Worm (Caenorhabditis elegans): ENCODE results near the gene Y70C5A.3.

ce11 chrV:16635911-16636310, 15.2 kb upstream of the Y70C5A.3 start, which contains the start of gene mltn-11:
- TF ChIP-seq W03F9.2 (tag; optimal IDR thresholded peaks at IDR 0.05) (no peak), dao-5 (tag; optimal IDR thresholded peaks at IDR 0.05) (no peak), him-1 (tag; optimal IDR thresholded peaks at IDR 0.05) (no peak)
